Worm (Caenorhabditis elegans) whole organism, L1 larva: ENCODE measurements around the gene R05G9.1.

Experiments used
- alr-1 ChIP-seq: fragments of 200-800 bp; sonication (Bioruptor generic); optimal IDR thresholded peaks from 2 replicates; lab custom pipeline; 2018; ENCODE audit warnings: borderline replicate concordance, mild to moderate bottlenecking, missing genetic modification characterization, missing compliant biosample characterization
- dpl-1 ChIP-seq, 3 experiments: fragments of 150-350 bp in 2 of 3; sonication (generic microtip) in 1 of 3; optimal IDR thresholded peaks; 2 replicates each; lab custom pipeline; 2014 to 2017; ENCODE audit warnings: missing biosample characterization in 3 of 3, missing genetic modification characterization in 3 of 3, missing genetic modification reagents in 3 of 3
- elt-2 ChIP-seq: sonication (generic microtip); optimal IDR thresholded peaks from 2 replicates; lab custom pipeline; 2016; ENCODE audit warnings: missing genetic modification characterization, mild to moderate bottlenecking, inconsistent platforms, missing compliant biosample characterization, missing genetic modification reagents
- fkh-8 ChIP-seq: sonication (generic microtip); optimal IDR thresholded peaks from 2 replicates; lab custom pipeline; 2016; ENCODE audit warnings: mild to moderate bottlenecking, missing genetic modification characterization, missing compliant biosample characterization
- lir-3 ChIP-seq: sonication (generic microtip); optimal IDR thresholded peaks from 2 replicates; lab custom pipeline; 2016; ENCODE audit warnings: mild to moderate bottlenecking, missing genetic modification characterization, moderate library complexity, missing compliant biosample characterization; ENCODE audit not compliant: poor library complexity
- lsy-2 ChIP-seq, 2 experiments: fragments of 150-350 bp; optimal IDR thresholded peaks; 2 replicates each; lab custom pipeline; 2014; ENCODE audit warnings: missing biosample characterization in 2 of 2, missing genetic modification characterization in 2 of 2
- mdl-1 ChIP-seq, 2 experiments: fragments of 150-350 bp; optimal IDR thresholded peaks; 2 replicates each; lab custom pipeline; 2014 to 2017; ENCODE audit warnings: missing biosample characterization in 2 of 2, missing genetic modification characterization in 2 of 2, inconsistent platforms in 1 of 2
- nhr-20 ChIP-seq: sonication (generic microtip); optimal IDR thresholded peaks from 2 replicates; lab custom pipeline; 2016; ENCODE audit warnings: mild to moderate bottlenecking, missing genetic modification characterization, missing compliant biosample characterization
- nhr-77 ChIP-seq: fragments of 150-350 bp; optimal IDR thresholded peaks from 2 replicates; lab custom pipeline; 2014; ENCODE audit warnings: missing biosample characterization, missing genetic modification characterization
- snpc-4 ChIP-seq: fragments of 150-350 bp; optimal IDR thresholded peaks from 2 replicates; lab custom pipeline; 2014; ENCODE audit warnings: missing biosample characterization, missing genetic modification characterization
- ztf-11 ChIP-seq, 2 experiments: sonication (generic microtip); optimal IDR thresholded peaks; 2 replicates each; lab custom pipeline; 2016 to 2017; ENCODE audit warnings: missing genetic modification characterization in 2 of 2, missing biosample characterization in 1 of 2, missing compliant biosample characterization in 1 of 2

- TF ChIP-seq dpl-1 (GFP tag; optimal IDR thresholded peaks at IDR 0.05; lab: Kevin White, UChicago), result no peak
- no peak for TF ChIP-seq fkh-8 (tag; lab: Kevin White, UChicago)
- no peak for TF ChIP-seq ztf-11 (tag; optimal IDR thresholded peaks at IDR 0.05; lab: Kevin White, UChicago)
- TF ChIP-seq nhr-20 (tag; lab: Kevin White, UChicago), result peak; percentile 13
- TF ChIP-seq lsy-2 (tag; optimal IDR thresholded peaks at IDR 0.05; lab: Kevin White, UChicago), result no peak
- TF ChIP-seq alr-1, result no peak
- TF ChIP-seq nhr-77, result no peak
- no peak for TF ChIP-seq elt-2
- no peak for TF ChIP-seq snpc-4
- TF ChIP-seq mdl-1 (tag; optimal IDR thresholded peaks at IDR 0.05; lab: Kevin White, UChicago), result no peak
- no peak for TF ChIP-seq lir-3 (tag; lab: Kevin White, UChicago)
Observed at ce11 chrII:6522622-6523254, 19.8 kb downstream of the R05G9.1 start.
